Fruit fly (Drosophila melanogaster) whole organism, pupa: Measurements from ENCODE around the gene CG13082.

Experiments used
- CG10348 ChIP-seq: fragments of 200-800 bp; sonication (Bioruptor generic); IDR thresholded peaks from 2 replicates; pipeline ENCODE4 v1.3.6; 2022; ENCODE audit warnings: missing biosample characterization, missing genetic modification characterization
- CG12605 ChIP-seq: fragments of 200-800 bp; sonication (Bioruptor generic); IDR thresholded peaks from 2 replicates; pipeline ENCODE4 v1.3.6; 2022; ENCODE audit warnings: missing biosample characterization, missing genetic modification characterization
- CG13204 ChIP-seq: fragments of 200-800 bp; sonication (Bioruptor generic); optimal IDR thresholded peaks from 2 replicates; lab custom pipeline; 2018; ENCODE audit warnings: missing biosample characterization, mild to moderate bottlenecking, missing genetic modification characterization, moderate library complexity
- CG14655 ChIP-seq: fragments of 200-800 bp; sonication (Bioruptor generic); optimal IDR thresholded peaks from 3 replicates; lab custom pipeline; 2017; ENCODE audit warnings: mild to moderate bottlenecking, missing biosample characterization, missing genetic modification reagents, missing genetic modification characterization
- CG15710 ChIP-seq: fragments of 200-800 bp; sonication (Bioruptor generic); optimal IDR thresholded peaks from 2 replicates; lab custom pipeline; 2018; ENCODE audit warnings: missing biosample characterization, mild to moderate bottlenecking, missing genetic modification characterization, moderate library complexity
- CG17806 ChIP-seq: fragments of 200-800 bp; sonication (Bioruptor generic); optimal IDR thresholded peaks from 2 replicates; lab custom pipeline; 2018; ENCODE audit warnings: missing biosample characterization, mild to moderate bottlenecking, missing genetic modification characterization, moderate library complexity
- CG32121 ChIP-seq: fragments of 200-800 bp; sonication (Bioruptor generic); IDR thresholded peaks from 2 replicates; pipeline ENCODE4 v1.3.6; 2022; ENCODE audit warnings: missing biosample characterization, missing genetic modification characterization
- CG34367 ChIP-seq: fragments of 200-800 bp; sonication (Bioruptor generic); optimal IDR thresholded peaks from 2 replicates; lab custom pipeline; 2018; ENCODE audit warnings: missing biosample characterization, mild to moderate bottlenecking, missing genetic modification characterization
- CG4496 ChIP-seq: fragments of 200-800 bp; sonication (Bioruptor generic); IDR thresholded peaks from 3 replicates; pipeline ENCODE4 v1.3.6; 2022; ENCODE audit warnings: missing biosample characterization, missing genetic modification characterization
- CG8159 ChIP-seq: fragments of 200-800 bp; sonication (Bioruptor generic); optimal IDR thresholded peaks from 3 replicates; lab custom pipeline; 2018; ENCODE audit warnings: missing biosample characterization, mild to moderate bottlenecking, missing genetic modification characterization, moderate library complexity
- CG8301 ChIP-seq: fragments of 200-800 bp; sonication (Bioruptor generic); optimal IDR thresholded peaks from 2 replicates; lab custom pipeline; 2018; ENCODE audit warnings: missing biosample characterization, mild to moderate bottlenecking, missing genetic modification characterization
- CG9948 ChIP-seq: fragments of 200-800 bp; sonication (Bioruptor generic); optimal IDR thresholded peaks from 2 replicates; lab custom pipeline; 2018; ENCODE audit warnings: missing biosample characterization, mild to moderate bottlenecking, missing genetic modification characterization, moderate library complexity
- D1 ChIP-seq: fragments of 200-800 bp; sonication (Bioruptor generic); optimal IDR thresholded peaks from 2 replicates; lab custom pipeline; 2018; ENCODE audit warnings: missing biosample characterization, mild to moderate bottlenecking, missing genetic modification characterization, moderate library complexity
- EcR ChIP-seq: fragments of 200-800 bp; sonication (Bioruptor generic); optimal IDR thresholded peaks from 3 replicates; lab custom pipeline; 2019; ENCODE audit warnings: missing biosample characterization, missing genetic modification characterization, mild to moderate bottlenecking, moderate library complexity, missing genetic modification reagents
- Ets98B ChIP-seq: fragments of 200-800 bp; sonication (Bioruptor generic); IDR thresholded peaks from 2 replicates; pipeline ENCODE4 v1.3.6; 2022; ENCODE audit warnings: missing biosample characterization, missing genetic modification characterization
- Pif1A ChIP-seq: fragments of 200-800 bp; sonication (Bioruptor generic); optimal IDR thresholded peaks from 3 replicates; lab custom pipeline; 2016; ENCODE audit warnings: missing biosample characterization, missing genetic modification characterization
- Pif1B ChIP-seq: fragments of 200-800 bp; sonication (Bioruptor generic); optimal IDR thresholded peaks from 3 replicates; lab custom pipeline; 2016; ENCODE audit warnings: missing biosample characterization, missing genetic modification characterization
- Snoo ChIP-seq: fragments of 200-800 bp; sonication (Bioruptor generic); optimal IDR thresholded peaks from 3 replicates; lab custom pipeline; 2017; ENCODE audit warnings: missing biosample characterization, mild to moderate bottlenecking, missing genetic modification characterization, inconsistent platforms
- fd96Ca ChIP-seq: fragments of 200-800 bp; sonication (Bioruptor generic); IDR thresholded peaks from 3 replicates; pipeline ENCODE4 v1.3.6; 2022; ENCODE audit warnings: missing biosample characterization, missing genetic modification characterization
- gl ChIP-seq: fragments of 200-800 bp; sonication (Bioruptor generic); optimal IDR thresholded peaks from 2 replicates; lab custom pipeline; 2018; ENCODE audit warnings: missing biosample characterization, mild to moderate bottlenecking, missing genetic modification characterization
- rn ChIP-seq: fragments of 200-800 bp; sonication (Bioruptor generic); IDR thresholded peaks from 2 replicates; pipeline ENCODE4 v1.3.6; 2022; ENCODE audit warnings: missing biosample characterization, missing genetic modification characterization

Gene CG13082

DNA sequence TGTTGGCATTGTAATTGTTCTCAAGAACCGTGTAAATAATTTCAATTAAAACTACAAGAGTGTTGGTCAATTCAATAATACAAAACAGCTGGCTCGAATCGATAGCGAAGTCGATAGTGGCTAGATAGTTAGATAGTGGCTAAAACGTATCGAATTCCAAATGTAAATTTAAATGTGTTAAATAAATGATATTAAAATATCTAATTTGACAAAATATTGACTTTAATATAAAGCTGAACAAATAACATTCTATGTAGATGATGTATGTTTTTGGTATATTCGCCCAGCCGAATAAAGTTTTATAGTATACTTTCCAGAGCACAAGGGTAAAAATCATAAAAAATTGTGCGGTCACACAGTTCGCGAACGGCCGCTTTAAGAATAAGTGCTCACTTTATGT is 11.9 kb upstream of the CG13082 start, which contains the start of the genes Dpm1 and CG10137:
TSS of gene Dpm1 (minus strand) at position 53 of the 400 bp plus-strand sequence.
TSS of gene CG10137 (plus strand) at position 371 of the 400 bp plus-strand sequence.
- TF ChIP-seq CG34367 (tag; lab: Kevin White, UChicago): no peak

DNA sequence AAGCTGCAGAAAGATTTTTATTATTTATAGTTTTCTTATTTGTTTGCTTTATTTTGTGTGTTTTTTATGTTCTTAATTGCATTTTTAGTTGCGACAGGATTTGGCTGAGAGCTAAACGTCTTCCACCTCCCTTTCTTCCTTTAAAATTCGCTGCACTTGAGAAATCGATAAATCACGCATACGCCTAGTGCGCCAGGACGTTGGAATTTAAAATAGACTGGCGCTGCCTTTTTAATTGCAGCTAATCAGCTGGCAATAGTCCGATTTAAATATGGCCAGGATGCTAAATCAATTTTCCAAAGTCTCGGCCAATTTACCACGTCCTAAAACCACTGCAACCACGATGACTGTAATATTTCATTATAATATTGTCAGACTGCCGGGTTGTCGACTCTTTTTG is 11.4 kb upstream of the CG13082 start:
- no peak for TF ChIP-seq CG10348 (GFP tag; lab: Robert Waterston, UW)
- no peak for TF ChIP-seq Snoo (tag; lab: Kevin White, UChicago)
- TF ChIP-seq Pif1B (GFP tag; lab: Kevin White, UChicago): no peak
- no peak for TF ChIP-seq CG12605 (GFP tag; lab: Robert Waterston, UW)
- TF ChIP-seq CG4496: no peak
- TF ChIP-seq fd96Ca: no peak
- TF ChIP-seq rn (GFP tag; lab: Robert Waterston, UW): no peak
- no peak for TF ChIP-seq D1 (tag; lab: Kevin White, UChicago)
- TF ChIP-seq EcR: no peak
- no peak for TF ChIP-seq CG17806 (tag; lab: Kevin White, UChicago)
- no peak for TF ChIP-seq CG9948 (tag; lab: Kevin White, UChicago)
- no peak for TF ChIP-seq Ets98B (GFP tag; lab: Robert Waterston, UW)
- TF ChIP-seq CG32121 (GFP tag; lab: Robert Waterston, UW): no peak
- no peak for TF ChIP-seq CG34367 (tag; lab: Kevin White, UChicago)
- no peak for TF ChIP-seq CG8159
- no peak for TF ChIP-seq CG13204 (GFP tag; lab: Kevin White, UChicago)
- TF ChIP-seq gl (tag; lab: Kevin White, UChicago): no peak

DNA sequence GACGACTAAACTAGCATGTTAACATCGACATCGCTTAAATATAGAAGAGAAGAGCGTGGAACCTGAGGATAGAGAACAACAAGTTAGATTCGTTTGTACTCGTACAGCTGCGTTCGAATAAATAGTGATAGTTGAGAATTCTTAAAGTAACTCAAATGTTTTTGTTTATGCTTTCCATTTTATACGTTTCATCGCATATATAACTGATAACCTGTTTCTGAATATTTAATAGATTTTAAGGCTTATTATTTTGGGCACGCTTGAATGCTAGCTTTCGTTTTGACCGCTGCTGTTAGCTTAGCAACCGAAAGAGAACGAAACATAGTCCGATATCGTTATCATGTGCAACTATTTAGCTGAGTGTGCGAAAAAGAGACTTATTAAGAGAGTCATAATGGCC is 9.9 kb upstream of the CG13082 start:
- TF ChIP-seq Pif1A (GFP tag; lab: Kevin White, UChicago): peak; percentile 98
- peak; percentile 97 for TF ChIP-seq rn (GFP tag; lab: Robert Waterston, UW)
- TF ChIP-seq CG4496: peak; percentile 99
- TF ChIP-seq CG10348 (GFP tag; lab: Robert Waterston, UW): peak; percentile 96
- TF ChIP-seq CG17806 (tag; lab: Kevin White, UChicago): peak; percentile 97
- no peak for TF ChIP-seq D1 (tag; lab: Kevin White, UChicago)
- peak; percentile 99 for TF ChIP-seq Ets98B (GFP tag; lab: Robert Waterston, UW)
- peak; percentile 88 for TF ChIP-seq CG13204 (GFP tag; lab: Kevin White, UChicago)
- TF ChIP-seq CG34367 (tag; lab: Kevin White, UChicago): peak; percentile 95
- TF ChIP-seq CG32121 (GFP tag; lab: Robert Waterston, UW): peak; percentile 99
- TF ChIP-seq Pif1B (GFP tag; lab: Kevin White, UChicago): peak; percentile 98
- peak; percentile 99 for TF ChIP-seq fd96Ca
- peak; percentile 100 for TF ChIP-seq CG8301 (tag; lab: Kevin White, UChicago)
- TF ChIP-seq Snoo (tag; lab: Kevin White, UChicago): peak; percentile 70
- peak; percentile 99 for TF ChIP-seq CG14655 (GFP tag; lab: Kevin White, UChicago)
- peak; percentile 94 for TF ChIP-seq CG8159
- peak; percentile 99 for TF ChIP-seq CG12605 (GFP tag; lab: Robert Waterston, UW)
- TF ChIP-seq gl (tag; lab: Kevin White, UChicago): peak; percentile 91
- peak; percentile 30 for TF ChIP-seq EcR
- peak; percentile 97 for TF ChIP-seq CG15710 (tag; lab: Kevin White, UChicago)
- peak; percentile 97 for TF ChIP-seq CG9948 (tag; lab: Kevin White, UChicago)

DNA sequence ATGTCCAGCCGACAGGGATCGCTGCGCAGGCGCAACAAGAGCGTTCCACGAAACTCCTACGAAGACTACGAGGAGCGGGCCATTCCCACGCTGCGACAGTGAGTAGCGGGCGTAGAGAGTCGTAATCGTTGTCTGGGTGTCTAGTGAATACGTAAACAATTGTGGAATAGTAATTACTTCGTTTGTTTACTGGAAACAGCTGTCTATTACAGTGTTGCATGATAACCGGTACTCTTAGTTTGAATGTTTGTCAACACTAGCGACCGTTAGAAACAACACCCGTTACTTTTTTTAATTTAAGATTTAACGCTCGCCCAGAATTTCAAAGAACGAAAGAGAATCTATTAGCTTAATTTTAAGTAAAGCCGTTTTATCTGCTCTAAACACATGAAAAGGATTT is 8.1 kb upstream of the CG13082 start, which contains the start of gene CG10165:
TSS of gene CG10165 (minus strand) at position 214 of the 400 bp plus-strand sequence.
- no peak for TF ChIP-seq CG17806 (tag; lab: Kevin White, UChicago)

DNA sequence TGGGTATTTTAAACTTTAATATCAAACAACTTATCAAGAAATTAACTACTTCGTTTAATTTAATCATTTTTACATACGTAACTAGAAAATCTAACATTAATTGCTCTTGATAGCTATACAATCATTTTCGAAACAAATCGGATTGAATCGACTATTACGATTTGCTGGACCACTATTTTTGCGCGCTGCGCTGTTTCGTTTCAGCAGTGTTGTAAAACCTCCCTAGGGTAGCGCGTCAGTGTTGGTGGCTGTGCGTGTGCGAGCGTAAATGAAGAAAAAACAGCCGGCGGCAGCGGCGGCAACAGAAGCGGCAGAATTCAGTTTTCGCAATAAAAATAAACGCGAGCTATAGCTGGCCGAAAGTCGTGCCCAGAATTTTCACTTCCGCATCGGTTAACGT is 5.0 kb upstream of the CG13082 start, which contains the start of gene CG33116:
TSS of gene CG33116 (plus strand) at position 233 of the 400 bp plus-strand sequence.
- TF ChIP-seq CG9948 (tag; lab: Kevin White, UChicago) (peak; percentile 76), CG14655 (GFP tag; lab: Kevin White, UChicago) (peak; percentile 87), CG8301 (tag; lab: Kevin White, UChicago) (peak; percentile 85), D1 (tag; lab: Kevin White, UChicago) (peak; percentile 65), rn (GFP tag; lab: Robert Waterston, UW) (0 out of 2 replicates have a peak, but pooled peaks have one; percentile 52), fd96Ca (peak; percentile 86), Snoo (tag; lab: Kevin White, UChicago) (peak; percentile 76), Pif1A (GFP tag; lab: Kevin White, UChicago) (peak; percentile 86), CG34367 (tag; lab: Kevin White, UChicago) (peak; percentile 59), Ets98B (GFP tag; lab: Robert Waterston, UW) (peak; percentile 83), CG8159 (peak; percentile 79), CG17806 (tag; lab: Kevin White, UChicago) (peak; percentile 70), CG15710 (tag; lab: Kevin White, UChicago) (peak; percentile 76), gl (tag; lab: Kevin White, UChicago) (peak; percentile 31), CG4496 (peak; percentile 91), Pif1B (GFP tag; lab: Kevin White, UChicago) (peak; percentile 78), CG10348 (GFP tag; lab: Robert Waterston, UW) (peak; percentile 51; the same call in 1 of the 2 replicates), EcR (no peak), CG12605 (GFP tag; lab: Robert Waterston, UW) (peak; percentile 63), CG13204 (GFP tag; lab: Kevin White, UChicago) (peak; percentile 63), CG32121 (GFP tag; lab: Robert Waterston, UW) (peak; percentile 90)
- TF ChIP-seq, all 21 proteins: peak for 20

DNA sequence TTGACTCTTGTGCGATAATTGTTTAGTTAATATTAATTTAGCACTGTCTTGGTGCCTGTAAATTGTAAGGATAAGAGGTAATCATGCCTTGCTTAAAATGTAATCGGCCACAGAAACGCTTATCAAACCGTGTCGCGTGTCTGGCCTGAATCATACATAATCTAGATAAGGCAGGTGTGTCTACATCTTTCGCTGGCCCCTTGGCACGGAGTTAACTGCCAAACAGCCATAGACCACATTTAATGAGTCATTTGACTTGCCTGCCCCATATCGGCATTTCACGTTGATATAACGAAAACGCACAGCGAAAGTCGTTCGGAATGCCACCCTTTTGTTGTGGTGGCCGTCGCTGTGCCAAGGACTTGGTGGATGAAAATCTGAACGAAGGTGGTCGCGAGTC is 3.0 kb upstream of the CG13082 start, which contains the start of gene CG31697:
TSS of gene CG31697 (plus strand) at position 215 of the 400 bp plus-strand sequence.
- no peak for TF ChIP-seq CG8159
- no peak for TF ChIP-seq CG10348 (GFP tag; lab: Robert Waterston, UW)
- TF ChIP-seq D1 (tag; lab: Kevin White, UChicago): no peak
- no peak for TF ChIP-seq CG15710 (tag; lab: Kevin White, UChicago)
- TF ChIP-seq CG14655 (GFP tag; lab: Kevin White, UChicago): no peak
- TF ChIP-seq Pif1B (GFP tag; lab: Kevin White, UChicago): no peak
- no peak for TF ChIP-seq CG9948 (tag; lab: Kevin White, UChicago)
- TF ChIP-seq EcR: no peak
- TF ChIP-seq CG8301 (tag; lab: Kevin White, UChicago): no peak
- TF ChIP-seq Snoo (tag; lab: Kevin White, UChicago): no peak
- no peak for TF ChIP-seq fd96Ca
- no peak for TF ChIP-seq Pif1A (GFP tag; lab: Kevin White, UChicago)
- TF ChIP-seq CG12605 (GFP tag; lab: Robert Waterston, UW): no peak
- TF ChIP-seq CG34367 (tag; lab: Kevin White, UChicago): no peak
- no peak for TF ChIP-seq CG4496
- no peak for TF ChIP-seq Ets98B (GFP tag; lab: Robert Waterston, UW)
- no peak for TF ChIP-seq rn (GFP tag; lab: Robert Waterston, UW)
- no peak for TF ChIP-seq CG13204 (GFP tag; lab: Kevin White, UChicago)
- TF ChIP-seq, all 21 proteins: peak for 0
